Fruit fly (Drosophila melanogaster) whole organism, adult: ENCODE data around the gene Trhn.

ENCODE experiments used
- CG11617 ChIP-seq: fragments of 200-800 bp; sonication (Bioruptor generic); optimal IDR thresholded peaks from 2 replicates; lab custom pipeline; 2017; ENCODE audit warnings: mild to moderate bottlenecking, missing biosample characterization, missing genetic modification reagents, missing genetic modification characterization
- CG12768 ChIP-seq: fragments of 200-800 bp; sonication (Bioruptor generic); optimal IDR thresholded peaks from 2 replicates; lab custom pipeline; 2017; ENCODE audit warnings: missing biosample characterization, missing genetic modification characterization, mild to moderate bottlenecking, moderate library complexity, missing genetic modification reagents
- CG14711 ChIP-seq: fragments of 200-800 bp; sonication (Bioruptor generic); optimal IDR thresholded peaks from 2 replicates; lab custom pipeline; 2018; ENCODE audit warnings: missing biosample characterization, mild to moderate bottlenecking, missing genetic modification characterization, moderate library complexity
- CG1620 ChIP-seq: fragments of 200-800 bp; sonication (Bioruptor generic); optimal IDR thresholded peaks from 2 replicates; lab custom pipeline; 2016; ENCODE audit warnings: missing biosample characterization, missing genetic modification characterization
- CG33017 ChIP-seq: fragments of 200-800 bp; sonication (Bioruptor generic); optimal IDR thresholded peaks from 2 replicates; lab custom pipeline; 2018; ENCODE audit warnings: missing biosample characterization, mild to moderate bottlenecking, missing genetic modification characterization, moderate library complexity
- CG5204 ChIP-seq: fragments of 200-800 bp; sonication (Bioruptor generic); optimal IDR thresholded peaks from 2 replicates; lab custom pipeline; 2016; ENCODE audit warnings: missing biosample characterization, missing genetic modification characterization
- CG7045 ChIP-seq: fragments of 200-800 bp; sonication (Bioruptor generic); optimal IDR thresholded peaks from 2 replicates; lab custom pipeline; 2017; ENCODE audit warnings: missing biosample characterization, mild to moderate bottlenecking, missing genetic modification characterization
- CG7101 ChIP-seq: fragments of 200-800 bp; sonication (Bioruptor generic); optimal IDR thresholded peaks from 2 replicates; lab custom pipeline; 2018; ENCODE audit warnings: missing biosample characterization, mild to moderate bottlenecking, missing genetic modification characterization, moderate library complexity
- Clk ChIP-seq: fragments of 200-800 bp; sonication (Bioruptor generic); optimal IDR thresholded peaks from 2 replicates; lab custom pipeline; 2017; ENCODE audit warnings: missing biosample characterization, missing genetic modification characterization
- Crg-1 ChIP-seq: fragments of 200-800 bp; sonication (Bioruptor generic); optimal IDR thresholded peaks from 2 replicates; lab custom pipeline; 2016; ENCODE audit warnings: missing biosample characterization, missing genetic modification characterization
- Hr96 ChIP-seq: fragments of 200-800 bp; sonication (Bioruptor generic); optimal IDR thresholded peaks from 2 replicates; lab custom pipeline; 2016; ENCODE audit warnings: missing biosample characterization, missing genetic modification characterization
- Mnt ChIP-seq: fragments of 200-800 bp; sonication (Bioruptor generic); optimal IDR thresholded peaks from 2 replicates; lab custom pipeline; 2016; ENCODE audit warnings: missing biosample characterization, mild to moderate bottlenecking, missing genetic modification characterization
- bab1 ChIP-seq: fragments of 200-800 bp; sonication (Bioruptor generic); optimal IDR thresholded peaks from 3 replicates; lab custom pipeline; 2019; ENCODE audit warnings: missing biosample characterization, mild to moderate bottlenecking, missing genetic modification characterization, moderate library complexity
- cic ChIP-seq: fragments of 200-800 bp; sonication (Bioruptor generic); optimal IDR thresholded peaks from 2 replicates; lab custom pipeline; 2017; ENCODE audit warnings: missing biosample characterization, mild to moderate bottlenecking, missing genetic modification characterization, moderate library complexity
- cnc ChIP-seq, 2 experiments: fragments of >200 bp; optimal IDR thresholded peaks; 2 replicates each; lab custom pipeline; 2017
- kay ChIP-seq: fragments of 200-800 bp; sonication (Bioruptor generic); peaks from one replicate; lab custom pipeline; 2016; ENCODE audit warnings: missing biosample characterization, missing genetic modification characterization, borderline replicate concordance
- ovo ChIP-seq: fragments of 200-800 bp; sonication (Bioruptor generic); optimal IDR thresholded peaks from 2 replicates; lab custom pipeline; 2016; ENCODE audit warnings: missing biosample characterization, missing genetic modification characterization
- pad ChIP-seq: fragments of 200-800 bp; sonication (Bioruptor generic); optimal IDR thresholded peaks from 3 replicates; lab custom pipeline; 2017; ENCODE audit warnings: missing biosample characterization, missing genetic modification characterization, mild to moderate bottlenecking, moderate library complexity, missing genetic modification reagents
- tj ChIP-seq: fragments of 200-800 bp; sonication (Bioruptor generic); optimal IDR thresholded peaks from 3 replicates; lab custom pipeline; 2017; ENCODE audit warnings: missing biosample characterization, mild to moderate bottlenecking, missing genetic modification characterization, moderate library complexity
- toe ChIP-seq: fragments of 200-800 bp; sonication (Bioruptor generic); optimal IDR thresholded peaks from 2 replicates; lab custom pipeline; 2016; ENCODE audit warnings: missing biosample characterization, missing genetic modification characterization

The Trhn gene

dm6 chr3L:1206682-1207421 is 13.9 kb upstream of the Trhn start, which contains the start of gene LysB:
LysB (plus strand) TSS chr3L:1207371.
- no peak for TF ChIP-seq CG33017
- TF ChIP-seq kay: no peak
- TF ChIP-seq pad (GFP tag; lab: Kevin White, UChicago): no peak
- TF ChIP-seq Mnt (GFP tag; lab: Kevin White, UChicago): no peak
- no peak for TF ChIP-seq cnc (optimal IDR thresholded peaks at IDR 0.05; lab: Kevin White, UChicago)
- no peak for TF ChIP-seq bab1 (GFP tag; lab: Kevin White, UChicago)
- TF ChIP-seq CG5204 (GFP tag; lab: Kevin White, UChicago): no peak
- TF ChIP-seq ovo (GFP tag; lab: Kevin White, UChicago): no peak
- no peak for TF ChIP-seq tj (GFP tag; lab: Kevin White, UChicago)
- no peak for TF ChIP-seq CG1620 (GFP tag; lab: Kevin White, UChicago)
- TF ChIP-seq CG7101 (tag; lab: Kevin White, UChicago): no peak
- TF ChIP-seq Crg-1 (GFP tag; lab: Kevin White, UChicago): no peak
- no peak for TF ChIP-seq CG12768 (GFP tag; lab: Kevin White, UChicago)
- TF ChIP-seq CG14711: no peak
- TF ChIP-seq cic (GFP tag; lab: Kevin White, UChicago): no peak
- no peak for TF ChIP-seq CG11617 (GFP tag; lab: Kevin White, UChicago)
- no peak for TF ChIP-seq Clk (GFP tag; lab: Kevin White, UChicago)
- no peak for TF ChIP-seq CG7045 (GFP tag; lab: Kevin White, UChicago)

DNA sequence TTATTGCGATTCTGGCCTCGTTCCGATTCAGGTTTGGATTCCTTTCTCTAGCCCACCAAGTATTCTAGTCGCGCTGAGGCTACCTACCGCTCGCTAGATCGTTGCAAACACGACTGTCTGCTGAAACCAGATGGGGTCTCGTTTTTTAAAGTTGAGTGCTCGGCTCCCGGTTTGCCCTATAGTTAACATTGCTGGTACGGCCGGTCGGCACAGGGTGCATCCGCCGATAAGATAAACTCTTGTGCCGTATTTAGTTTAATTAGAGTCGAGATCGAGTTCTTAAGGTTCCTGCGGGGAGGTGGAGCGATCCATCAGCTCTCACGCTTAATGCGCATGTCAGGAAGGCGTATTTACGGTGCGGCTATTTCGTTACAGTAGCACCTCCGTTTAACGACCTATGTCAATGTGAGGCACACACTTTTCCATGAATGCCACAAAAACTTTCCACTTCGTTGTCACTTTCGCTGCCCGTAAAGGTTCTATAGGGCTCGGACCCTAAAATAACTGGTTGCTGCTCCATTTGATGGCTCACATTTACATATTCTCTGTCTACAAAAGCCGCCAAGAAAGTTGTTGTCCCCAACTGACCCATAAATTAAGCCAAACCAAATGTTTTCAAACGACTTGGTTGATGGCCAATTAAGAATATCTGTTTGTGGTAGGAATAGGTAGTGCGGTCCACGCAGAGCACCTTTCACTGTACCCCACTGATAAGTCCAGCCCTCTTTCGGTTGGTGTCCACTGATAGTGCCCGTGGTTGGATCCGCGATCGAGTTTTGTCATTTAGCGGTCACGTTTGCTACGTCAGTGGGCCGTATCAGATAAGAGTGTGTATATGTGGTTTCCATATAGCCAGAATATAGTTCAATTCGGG is 11.9 kb upstream of the Trhn start, which contains the start of gene CG9119:
Gene CG9119, minus strand, starts transcription at position 122 of the 874 bp plus-strand sequence.
- peak; percentile 9 for TF ChIP-seq Crg-1 (GFP tag; lab: Kevin White, UChicago)
- no peak for TF ChIP-seq ovo (GFP tag; lab: Kevin White, UChicago)
- TF ChIP-seq CG1620 (GFP tag; lab: Kevin White, UChicago): no peak
- peak; percentile 78 for TF ChIP-seq CG12768 (GFP tag; lab: Kevin White, UChicago)
- TF ChIP-seq Mnt (GFP tag; lab: Kevin White, UChicago): peak; percentile 22
- peak; percentile 79 for TF ChIP-seq CG11617 (GFP tag; lab: Kevin White, UChicago)
- TF ChIP-seq toe (GFP tag; lab: Kevin White, UChicago): peak; percentile 70
- TF ChIP-seq Hr96 (GFP tag; lab: Kevin White, UChicago): peak; percentile 84
- TF ChIP-seq bab1 (GFP tag; lab: Kevin White, UChicago): no peak
- TF ChIP-seq cic (GFP tag; lab: Kevin White, UChicago): peak; percentile 11
- peak; percentile 77 for TF ChIP-seq CG7045 (GFP tag; lab: Kevin White, UChicago)
- TF ChIP-seq Clk (GFP tag; lab: Kevin White, UChicago): peak; percentile 78
- peak; percentile 44 for TF ChIP-seq tj (GFP tag; lab: Kevin White, UChicago)
- peak; percentile 85 for TF ChIP-seq CG5204 (GFP tag; lab: Kevin White, UChicago)
- TF ChIP-seq CG7101 (tag; lab: Kevin White, UChicago): peak; percentile 63
- TF ChIP-seq kay: no peak
- TF ChIP-seq CG14711: peak; percentile 24
- peak; percentile 55 for TF ChIP-seq pad (GFP tag; lab: Kevin White, UChicago)
- TF ChIP-seq cnc (optimal IDR thresholded peaks at IDR 0.05; lab: Kevin White, UChicago): no peak
- peak; percentile 72 for TF ChIP-seq CG33017

DNA sequence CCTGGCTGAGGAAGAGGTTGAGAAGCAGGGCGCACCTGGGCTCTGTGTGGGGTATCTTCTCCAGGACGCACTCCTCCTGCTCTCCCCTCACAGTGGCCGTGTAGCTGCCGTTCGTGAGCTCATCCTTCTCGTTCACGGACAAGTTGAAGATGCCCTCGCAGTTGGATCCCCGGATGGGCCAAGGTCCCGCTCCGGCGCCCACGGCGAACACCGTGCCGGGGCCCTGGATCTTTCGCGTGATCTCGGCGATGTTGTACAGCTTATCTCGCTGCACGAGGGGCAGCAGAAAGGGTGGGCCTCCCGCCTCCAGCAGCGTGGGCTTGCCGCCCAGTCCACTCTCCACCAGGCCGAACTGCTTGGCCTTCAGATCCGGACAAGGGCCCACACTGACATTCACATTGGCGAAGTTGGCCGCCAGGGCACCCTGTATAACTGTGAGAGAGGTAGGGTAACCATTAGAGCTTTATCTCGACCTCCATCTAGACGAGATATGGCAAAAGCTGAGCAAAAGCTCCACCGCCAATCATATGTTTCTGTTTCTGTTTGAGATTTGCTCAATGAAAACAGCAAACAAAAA is 11.0 kb upstream of the Trhn start:
- TF ChIP-seq Crg-1 (GFP tag; lab: Kevin White, UChicago) (no peak), CG14711 (no peak), Clk (GFP tag; lab: Kevin White, UChicago) (no peak), Mnt (GFP tag; lab: Kevin White, UChicago) (no peak), CG5204 (GFP tag; lab: Kevin White, UChicago) (no peak), CG1620 (GFP tag; lab: Kevin White, UChicago) (no peak), CG7045 (GFP tag; lab: Kevin White, UChicago) (no peak), tj (GFP tag; lab: Kevin White, UChicago) (no peak), bab1 (GFP tag; lab: Kevin White, UChicago) (no peak), ovo (GFP tag; lab: Kevin White, UChicago) (no peak), CG12768 (GFP tag; lab: Kevin White, UChicago) (no peak), Hr96 (GFP tag; lab: Kevin White, UChicago) (no peak)

DNA sequence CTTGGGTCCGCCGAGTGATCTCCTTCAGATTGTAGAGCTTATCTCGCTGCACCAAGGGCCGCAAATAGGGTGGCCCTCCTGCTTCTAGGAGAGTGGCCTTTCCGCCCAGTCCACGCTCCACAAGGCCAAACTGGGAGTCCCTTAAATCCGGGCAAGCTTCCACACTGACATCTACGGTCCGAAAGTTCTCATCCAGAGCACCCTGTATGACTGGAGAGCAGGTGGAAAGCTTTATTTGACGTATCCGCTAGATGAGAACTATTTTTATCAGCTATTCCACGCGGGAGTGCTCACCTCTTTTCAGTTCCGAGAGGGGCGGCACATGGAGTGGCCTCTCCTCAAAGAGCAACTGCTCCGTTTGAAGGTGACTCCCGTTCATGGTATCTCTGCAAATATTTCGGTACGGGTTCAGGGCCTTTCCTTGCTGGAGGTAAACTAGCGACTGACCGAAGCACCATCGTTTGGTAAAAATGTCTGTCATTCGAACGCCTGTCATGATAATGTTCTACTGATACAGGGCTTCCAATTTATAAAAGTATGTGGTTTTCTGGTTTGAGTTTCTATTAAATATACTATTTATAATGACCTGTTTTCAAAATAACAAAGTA is 9.7 kb upstream of the Trhn start, which contains the start of gene meep:
Gene meep, minus strand, starts transcription at position 449 of the 608 bp plus-strand sequence.
- TF ChIP-seq CG33017 (no peak), cic (GFP tag; lab: Kevin White, UChicago) (peak; percentile 51)
